Fruit fly (Drosophila melanogaster) whole organism, embryonic: ENCODE measurements around the gene chif.

Source experiments
- C15 ChIP-seq: fragments of 200-800 bp; sonication (Bioruptor generic); IDR thresholded peaks from 3 replicates; pipeline ENCODE4 v1.3.6; 2022; ENCODE audit warnings: missing biosample characterization, missing genetic modification characterization
- CG10209 ChIP-seq: fragments of 200-800 bp; sonication (Bioruptor generic); optimal IDR thresholded peaks from 3 replicates; lab custom pipeline; 2017; ENCODE audit warnings: missing biosample characterization, mild to moderate bottlenecking, missing genetic modification characterization, missing genetic modification reagents
- CG1024 ChIP-seq: fragments of 200-800 bp; sonication (Bioruptor generic); IDR thresholded peaks from 2 replicates; pipeline ENCODE4 v1.3.6; 2022; ENCODE audit warnings: missing biosample characterization, missing genetic modification characterization
- CG12659 ChIP-seq: fragments of 200-800 bp; sonication (Bioruptor generic); optimal IDR thresholded peaks from 3 replicates; lab custom pipeline; 2017; ENCODE audit warnings: mild to moderate bottlenecking, missing biosample characterization, missing genetic modification reagents, missing genetic modification characterization
- CG13424 ChIP-seq: fragments of 200-800 bp; sonication (Bioruptor generic); optimal IDR thresholded peaks from 2 replicates; lab custom pipeline; 2019; ENCODE audit warnings: missing biosample characterization, mild to moderate bottlenecking, missing genetic modification characterization, moderate library complexity
- CG14050 ChIP-seq: fragments of 200-800 bp; sonication (Bioruptor generic); IDR thresholded peaks from 3 replicates; pipeline ENCODE4 v1.3.6; 2022; ENCODE audit warnings: missing biosample characterization, missing genetic modification characterization
- CG14710 ChIP-seq: fragments of 200-800 bp; sonication (Bioruptor generic); optimal IDR thresholded peaks from 3 replicates; lab custom pipeline; 2019; ENCODE audit warnings: missing biosample characterization, mild to moderate bottlenecking, missing genetic modification characterization, moderate library complexity
- CG1529 ChIP-seq: fragments of 200-800 bp; sonication (Bioruptor generic); optimal IDR thresholded peaks from 3 replicates; lab custom pipeline; 2018; ENCODE audit warnings: missing biosample characterization, missing genetic modification characterization
- CG15601 ChIP-seq: fragments of 200-800 bp; sonication (Bioruptor generic); optimal IDR thresholded peaks from 3 replicates; lab custom pipeline; 2019; ENCODE audit warnings: missing biosample characterization, mild to moderate bottlenecking, missing genetic modification characterization, moderate library complexity
- CG1603 ChIP-seq: fragments of 200-800 bp; sonication (Bioruptor generic); optimal IDR thresholded peaks from 2 replicates; lab custom pipeline; 2019; ENCODE audit warnings: missing biosample characterization, mild to moderate bottlenecking, missing genetic modification characterization, moderate library complexity
- CG16813 ChIP-seq: fragments of 200-800 bp; sonication (Bioruptor generic); IDR thresholded peaks from 3 replicates; pipeline ENCODE4 v1.3.6; 2022; ENCODE audit warnings: missing biosample characterization, missing genetic modification characterization; ENCODE audit not compliant: partially characterized antibody
- CG17361 ChIP-seq: fragments of 200-800 bp; sonication (Bioruptor generic); IDR thresholded peaks from 3 replicates; pipeline ENCODE4 v1.3.6; 2022; ENCODE audit warnings: missing biosample characterization, missing genetic modification characterization
- CG2678 ChIP-seq: fragments of 200-800 bp; sonication (Bioruptor generic); optimal IDR thresholded peaks from 3 replicates; lab custom pipeline; 2019; ENCODE audit warnings: missing biosample characterization, mild to moderate bottlenecking, missing genetic modification characterization, moderate library complexity
- CG32772 ChIP-seq: fragments of 200-800 bp; sonication (Bioruptor generic); IDR thresholded peaks from 2 replicates; pipeline ENCODE4 v1.3.6; 2022; ENCODE audit warnings: missing biosample characterization, missing genetic modification characterization
- CG33557 ChIP-seq: fragments of 200-800 bp; sonication (Bioruptor generic); optimal IDR thresholded peaks from 2 replicates; lab custom pipeline; 2019; ENCODE audit warnings: missing biosample characterization, mild to moderate bottlenecking, missing genetic modification characterization, moderate library complexity
- CG3995 ChIP-seq: fragments of 200-800 bp; sonication (Bioruptor generic); optimal IDR thresholded peaks from 3 replicates; lab custom pipeline; 2016; ENCODE audit warnings: missing biosample characterization, missing genetic modification characterization
- CG9215 ChIP-seq: fragments of 200-800 bp; sonication (Bioruptor generic); IDR thresholded peaks from 2 replicates; pipeline ENCODE4 v1.3.6; 2022; ENCODE audit warnings: missing biosample characterization, missing genetic modification characterization
- CG9797 ChIP-seq: fragments of 200-800 bp; sonication (Bioruptor generic); optimal IDR thresholded peaks from 3 replicates; lab custom pipeline; 2018; ENCODE audit warnings: missing biosample characterization, mild to moderate bottlenecking, missing genetic modification characterization
- CTCF ChIP-seq: fragments of 200-800 bp; sonication (Bioruptor generic); optimal IDR thresholded peaks from 2 replicates; lab custom pipeline; 2017; ENCODE audit warnings: missing biosample characterization, mild to moderate bottlenecking, missing genetic modification characterization, moderate library complexity
- Dek ChIP-seq: fragments of 200-800 bp; sonication (Bioruptor generic); optimal IDR thresholded peaks from 3 replicates; lab custom pipeline; 2019; ENCODE audit warnings: missing biosample characterization, mild to moderate bottlenecking, missing genetic modification characterization, moderate library complexity
- E2f2 ChIP-seq: fragments of 200-800 bp; sonication (Bioruptor generic); IDR thresholded peaks from 2 replicates; pipeline ENCODE4 v1.3.6; 2022; ENCODE audit warnings: missing biosample characterization, missing genetic modification characterization
- MBD-R2 ChIP-seq: fragments of 200-800 bp; sonication (Bioruptor generic); IDR thresholded peaks from 2 replicates; pipeline ENCODE4 v1.3.6; 2022; ENCODE audit warnings: missing biosample characterization, missing genetic modification characterization
- MESR4 ChIP-seq: fragments of 200-800 bp; sonication (Bioruptor generic); optimal IDR thresholded peaks from 2 replicates; lab custom pipeline; 2018; ENCODE audit warnings: missing biosample characterization, mild to moderate bottlenecking, missing genetic modification characterization, moderate library complexity
- Nf-YC ChIP-seq: fragments of 200-800 bp; optimal IDR thresholded peaks from 3 replicates; lab custom pipeline; 2019; ENCODE audit warnings: missing biosample characterization, mild to moderate bottlenecking, missing genetic modification characterization, moderate library complexity
- Scr ChIP-seq: fragments of 200-800 bp; sonication (Bioruptor generic); IDR thresholded peaks from 2 replicates; pipeline ENCODE4 v1.3.6; 2022; ENCODE audit warnings: missing biosample characterization, missing genetic modification characterization; ENCODE audit not compliant: partially characterized antibody
- Side ChIP-seq: fragments of 200-800 bp; sonication (Bioruptor generic); optimal IDR thresholded peaks from 2 replicates; lab custom pipeline; 2016; ENCODE audit warnings: missing biosample characterization, missing genetic modification characterization
- Spps ChIP-seq: fragments of 200-800 bp; sonication (Bioruptor generic); optimal IDR thresholded peaks from 2 replicates; lab custom pipeline; 2018; ENCODE audit warnings: missing biosample characterization, mild to moderate bottlenecking, missing genetic modification characterization
- Vsx1 ChIP-seq: fragments of 200-800 bp; sonication (Bioruptor generic); optimal IDR thresholded peaks from 2 replicates; lab custom pipeline; 2017; ENCODE audit warnings: missing biosample characterization, mild to moderate bottlenecking, missing genetic modification characterization, missing genetic modification reagents
- Xbp1 ChIP-seq: fragments of 200-800 bp; sonication (Bioruptor generic); optimal IDR thresholded peaks from 3 replicates; lab custom pipeline; 2016; ENCODE audit warnings: missing biosample characterization, mild to moderate bottlenecking, missing genetic modification characterization
- amos ChIP-seq: fragments of 200-800 bp; sonication (Bioruptor generic); IDR thresholded peaks from 2 replicates; pipeline ENCODE4 v1.3.6; 2022; ENCODE audit warnings: missing biosample characterization, missing genetic modification characterization; ENCODE audit not compliant: partially characterized antibody
- bab2 ChIP-seq: fragments of 200-800 bp; sonication (Bioruptor generic); optimal IDR thresholded peaks from 2 replicates; lab custom pipeline; 2016; ENCODE audit warnings: missing biosample characterization, missing genetic modification characterization
- bbx ChIP-seq: fragments of 200-800 bp; sonication (Bioruptor generic); IDR thresholded peaks from 2 replicates; pipeline ENCODE4 v1.3.6; 2022; ENCODE audit warnings: missing biosample characterization, missing genetic modification characterization; ENCODE audit not compliant: partially characterized antibody
- cas ChIP-seq: fragments of 200-800 bp; sonication (Bioruptor generic); IDR thresholded peaks from 2 replicates; pipeline ENCODE4 v1.3.6; 2022; ENCODE audit warnings: missing biosample characterization, missing genetic modification characterization
- dpn ChIP-seq, 2 experiments: fragments of 200-800 bp; sonication (Bioruptor generic); optimal IDR thresholded peaks; 3 replicates each; lab custom pipeline; 2016; ENCODE audit warnings: missing biosample characterization in 2 of 2, missing genetic modification characterization in 2 of 2
- ewg ChIP-seq: fragments of 200-800 bp; sonication (Bioruptor generic); optimal IDR thresholded peaks from 3 replicates; lab custom pipeline; 2017; ENCODE audit warnings: mild to moderate bottlenecking, missing biosample characterization, missing genetic modification reagents, missing genetic modification characterization
- gfzf ChIP-seq: fragments of 200-800 bp; sonication (Bioruptor generic); optimal IDR thresholded peaks from 2 replicates; lab custom pipeline; 2016; ENCODE audit warnings: missing biosample characterization, mild to moderate bottlenecking, missing genetic modification characterization, moderate library complexity
- grau ChIP-seq: fragments of 200-800 bp; optimal IDR thresholded peaks from 3 replicates; lab custom pipeline; 2019; ENCODE audit warnings: missing biosample characterization, mild to moderate bottlenecking, missing genetic modification characterization, moderate library complexity
- gsb-n ChIP-seq: fragments of 200-800 bp; sonication (Bioruptor generic); optimal IDR thresholded peaks from 3 replicates; lab custom pipeline; 2018; ENCODE audit warnings: missing biosample characterization, mild to moderate bottlenecking, missing genetic modification characterization
- hkb ChIP-seq, 2 experiments: fragments of 200-800 bp in 1 of 2; fragments of >200 bp in 1 of 2; sonication (Bioruptor generic) in 1 of 2; IDR thresholded peaks in 1 of 2; optimal IDR thresholded peaks in 1 of 2; 2 replicates each; pipeline versions ENCODE4 v1.3.6 to Lab custom; 2017 to 2022; ENCODE audit warnings: missing biosample characterization in 1 of 2, missing genetic modification characterization in 1 of 2
- knrl ChIP-seq: fragments of 200-800 bp; sonication (Bioruptor generic); IDR thresholded peaks from 3 replicates; pipeline ENCODE4 v1.3.6; 2022; ENCODE audit warnings: missing biosample characterization, missing genetic modification characterization; ENCODE audit not compliant: partially characterized antibody
- lilli ChIP-seq: fragments of 200-800 bp; sonication (Bioruptor generic); optimal IDR thresholded peaks from 3 replicates; lab custom pipeline; 2016; ENCODE audit warnings: missing biosample characterization, missing genetic modification characterization
- pzg ChIP-seq: fragments of 200-800 bp; sonication (Bioruptor generic); optimal IDR thresholded peaks from 3 replicates; lab custom pipeline; 2018; ENCODE audit warnings: missing biosample characterization, mild to moderate bottlenecking, missing genetic modification characterization, moderate library complexity
- row ChIP-seq: fragments of 200-800 bp; sonication (Bioruptor generic); IDR thresholded peaks from 3 replicates; pipeline ENCODE4 v1.3.6; 2022; ENCODE audit warnings: missing biosample characterization, missing genetic modification characterization
- sisA ChIP-seq: fragments of 200-800 bp; sonication (Bioruptor generic); IDR thresholded peaks from 2 replicates; pipeline ENCODE4 v1.3.6; 2022; ENCODE audit warnings: missing biosample characterization, missing genetic modification characterization
- tin ChIP-seq: fragments of 200-800 bp; sonication (Bioruptor generic); optimal IDR thresholded peaks from 3 replicates; lab custom pipeline; 2016; ENCODE audit warnings: missing biosample characterization, missing genetic modification characterization
- tio ChIP-seq: fragments of 200-800 bp; sonication (Bioruptor generic); optimal IDR thresholded peaks from 2 replicates; lab custom pipeline; 2017; ENCODE audit warnings: missing biosample characterization, missing genetic modification characterization, inconsistent platforms
- twi ChIP-seq: fragments of 200-800 bp; optimal IDR thresholded peaks from 2 replicates; lab custom pipeline; 2019; ENCODE audit warnings: missing biosample characterization, mild to moderate bottlenecking, missing genetic modification characterization, moderate library complexity
- vnd ChIP-seq: fragments of 200-800 bp; sonication (Bioruptor generic); IDR thresholded peaks from 3 replicates; pipeline ENCODE4 v1.3.6; 2022; ENCODE audit warnings: missing biosample characterization, missing genetic modification characterization; ENCODE audit not compliant: partially characterized antibody
- wor ChIP-seq: fragments of 200-800 bp; sonication (Bioruptor generic); IDR thresholded peaks from 2 replicates; pipeline ENCODE4 v1.3.6; 2022; ENCODE audit warnings: missing biosample characterization, missing genetic modification characterization

The chif gene

dm6 chr2L:16310648-16311047 is 41.8 kb downstream of the chif start, which contains the start of the genes cni and fzy (continued):
- TF ChIP-seq CG16813 (GFP tag; lab: Robert Waterston, UW) (peak; percentile 43; the same call in 1 of the 3 replicates), CG14050 (GFP tag; lab: Robert Waterston, UW) (no peak), CG1603 (peak; percentile 77), CG3995 (no peak), Side (no peak), CG33557 (GFP tag; lab: Kevin White, UChicago) (peak; percentile 23), CG15601 (peak; percentile 3), CG17361 (GFP tag; lab: Robert Waterston, UW) (peak; percentile 38; the same call in 1 of the 3 replicates), CG12659 (peak; percentile 74), dpn (GFP tag; optimal IDR thresholded peaks at IDR 0.05; lab: Kevin White, UChicago) (peak in 1 of 2 experiments; percentile 48), CG10209 (GFP tag; lab: Kevin White, UChicago) (peak; percentile 11), C15 (GFP tag; lab: Robert Waterston, UW) (no peak), CG9215 (GFP tag; lab: Robert Waterston, UW) (no peak), tin (GFP tag; lab: Kevin White, UChicago) (peak; percentile 31), knrl (GFP tag; lab: Robert Waterston, UW) (0 out of 3 replicates have a peak, but pooled peaks have one; percentile 37), CG2678 (tag; lab: Kevin White, UChicago) (peak; percentile 23), MESR4 (GFP tag; lab: Kevin White, UChicago) (peak; percentile 21), lilli (GFP tag; lab: Kevin White, UChicago) (peak; percentile 48), cas (GFP tag; lab: Robert Waterston, UW) (no peak), vnd (GFP tag; lab: Robert Waterston, UW) (no peak), hkb (optimal IDR thresholded peaks at IDR 0.05; lab: Kevin White, UChicago) (peak; percentile 68), hkb (GFP tag; IDR thresholded peaks at IDR 0.05; lab: Robert Waterston, UW) (no peak), CG32772 (GFP tag; lab: Robert Waterston, UW) (peak; percentile 79), wor (GFP tag; lab: Robert Waterston, UW) (no peak), gsb-n (tag; lab: Kevin White, UChicago) (peak; percentile 40), Vsx1 (peak; percentile 80), gfzf (GFP tag; lab: Kevin White, UChicago) (peak; percentile 80), bab2 (GFP tag; lab: Kevin White, UChicago) (peak; percentile 23), twi (tag; lab: Kevin White, UChicago) (peak; percentile 12), grau (tag; lab: Kevin White, UChicago) (peak; percentile 32), ewg (peak; percentile 7), Xbp1 (GFP tag; lab: Kevin White, UChicago) (peak; percentile 21), E2f2 (GFP tag; lab: Robert Waterston, UW) (peak; percentile 93), bbx (0 out of 2 replicates have a peak, but pooled peaks have one; percentile 10), CTCF (peak; percentile 42), tio (GFP tag; lab: Kevin White, UChicago) (no peak), CG1024 (GFP tag; lab: Robert Waterston, UW) (no peak), row (GFP tag; lab: Robert Waterston, UW) (peak; percentile 36; the same call in 1 of the 3 replicates), CG1529 (no peak), Scr (GFP tag; lab: Robert Waterston, UW) (peak; percentile 22; the same call in 1 of the 2 replicates), CG13424 (peak; percentile 8), pzg (GFP tag; lab: Kevin White, UChicago) (peak; percentile 92), CG9797 (peak; percentile 98), Nf-YC (tag; lab: Kevin White, UChicago) (peak; percentile 37), MBD-R2 (GFP tag; lab: Robert Waterston, UW) (peak; percentile 93), sisA (peak; percentile 39; the same call in 1 of the 2 replicates), amos (0 out of 2 replicates have a peak, but pooled peaks have one; percentile 6), CG14710 (tag; lab: Kevin White, UChicago) (peak; percentile 85), Spps (tag; lab: Kevin White, UChicago) (peak; percentile 6), Dek (tag; lab: Kevin White, UChicago) (no peak)
